Worm (Caenorhabditis elegans) whole organism, young adult: ENCODE measurements around the gene lido-16.
A peak's percentile ranks its signal among the peaks of the same experiment; 100 is the strongest.

Source experiments
- F37B4.10 ChIP-seq: fragments of 200-800 bp; sonication (Bioruptor generic); IDR thresholded peaks from 2 replicates; pipeline ENCODE4 v1.3.6; 2022; ENCODE audit warnings: missing genetic modification characterization, missing compliant biosample characterization
- ama-1 ChIP-seq, 3 experiments: fragments of 150-350 bp in 1 of 3; sonication (generic microtip) in 2 of 3; optimal IDR thresholded peaks; 2 replicates each; lab custom pipeline; 2014 to 2018; ENCODE audit warnings: missing biosample characterization in 2 of 3, missing genetic modification characterization in 2 of 3, missing genetic modification reagents in 2 of 3
- attf-5 ChIP-seq: fragments of 200-800 bp; sonication (Bioruptor generic); optimal IDR thresholded peaks from 2 replicates; lab custom pipeline; 2018; ENCODE audit warnings: mild to moderate bottlenecking, missing genetic modification characterization, missing compliant biosample characterization
- lin-40 ChIP-seq: sonication (generic microtip); optimal IDR thresholded peaks from 2 replicates; lab custom pipeline; 2016; ENCODE audit warnings: missing genetic modification characterization, mild to moderate bottlenecking, missing compliant biosample characterization, missing genotype, missing genetic modification reagents
- somi-1 ChIP-seq: fragments of 200-800 bp; sonication (Bioruptor generic); optimal IDR thresholded peaks from 2 replicates; lab custom pipeline; 2018; ENCODE audit warnings: mild to moderate bottlenecking, missing genetic modification characterization, missing compliant biosample characterization
- unc-62 ChIP-seq: fragments of 150-350 bp; optimal IDR thresholded peaks from 2 replicates; lab custom pipeline; 2014; ENCODE audit warnings: missing biosample characterization, missing genetic modification reagents, missing genetic modification characterization
- ztf-18 ChIP-seq: sonication (generic microtip); optimal IDR thresholded peaks from 2 replicates; lab custom pipeline; 2016; ENCODE audit warnings: missing genotype, mild to moderate bottlenecking, missing genetic modification characterization, missing compliant biosample characterization

DNA sequence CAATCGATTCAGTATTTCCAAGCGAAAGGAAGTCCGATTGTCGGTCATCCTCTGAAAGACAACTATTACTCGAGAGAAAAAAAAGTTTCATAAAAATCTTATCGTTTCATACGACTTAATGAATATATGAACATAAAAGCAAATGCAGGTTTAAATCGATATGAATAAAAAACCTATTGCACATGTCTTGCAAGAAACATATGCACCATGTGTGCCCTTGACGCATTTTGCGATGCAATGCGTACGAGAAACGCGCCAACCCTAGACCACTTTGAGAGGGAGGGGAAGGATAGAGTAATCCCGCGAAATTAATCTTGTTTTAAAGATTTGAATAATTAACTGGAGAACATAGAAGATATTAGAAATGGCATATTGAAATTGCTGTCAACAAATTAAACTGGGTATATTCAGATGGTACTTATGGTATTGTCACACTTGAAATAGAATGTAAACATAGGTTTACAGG, 31.4 kb downstream of the lido-16 start, which contains the start of gene atg-16.2:
- TF ChIP-seq lin-40 (no peak), F37B4.10 (GFP tag; lab: Robert Waterston, UW) (no peak), attf-5 (GFP tag; lab: Kevin White, UChicago) (peak; percentile 69), ztf-18 (tag; lab: Kevin White, UChicago) (peak; percentile 90), somi-1 (GFP tag; lab: Kevin White, UChicago) (no peak), unc-62 (GFP tag; lab: Kevin White, UChicago) (no peak), ama-1 (optimal IDR thresholded peaks at IDR 0.05; lab: Kevin White, UChicago) (no peak), ama-1 (GFP tag; optimal IDR thresholded peaks at IDR 0.05; lab: Kevin White, UChicago) (no peak)
